Fruit fly (Drosophila melanogaster): Measurements from ENCODE around the gene Acbp1.

Gene Acbp1

dm6 chr2L:8164219-8164618 is 2.0 kb upstream of the Acbp1 start (continued):
- peak; percentile 61; the same call in 1 of the 2 replicates for TF ChIP-seq CG11696 (GFP tag; IDR thresholded peaks at IDR 0.05)
- TF ChIP-seq pb (GFP tag; optimal IDR thresholded peaks at IDR 0.05) = no peak
- TF ChIP-seq CG13123 (GFP tag; optimal IDR thresholded peaks at IDR 0.05) = peak; percentile 87
- TF ChIP-seq Dek (tag; optimal IDR thresholded peaks at IDR 0.05) = peak; percentile 48
- peak; percentile 92 for TF ChIP-seq CG17568 (GFP tag; optimal IDR thresholded peaks at IDR 0.05)
- peak; percentile 54 for TF ChIP-seq Fer2 (tag; optimal IDR thresholded peaks at IDR 0.05)
- no peak for TF ChIP-seq CG18011 (GFP tag; optimal IDR thresholded peaks at IDR 0.05)
- TF ChIP-seq her (GFP tag; optimal IDR thresholded peaks at IDR 0.05) = peak; percentile 29
- peak; percentile 56; the same call in 1 of the 2 replicates for TF ChIP-seq E2f1 (GFP tag; IDR thresholded peaks at IDR 0.05)
- TF ChIP-seq CG6765 (GFP tag; optimal IDR thresholded peaks at IDR 0.05) = no peak
- TF ChIP-seq NK7.1 (GFP tag; optimal IDR thresholded peaks at IDR 0.05) = peak; percentile 65
- TF ChIP-seq Ets65A (GFP tag) = peak; percentile 88
- TF ChIP-seq CG15479 (GFP tag; optimal IDR thresholded peaks at IDR 0.05) = no peak
- TF ChIP-seq CG32767 (GFP tag; IDR thresholded peaks at IDR 0.05) = peak; percentile 53; the same call in 1 of the 2 replicates
- TF ChIP-seq kni (GFP tag; optimal IDR thresholded peaks at IDR 0.05) = peak; percentile 76
- TF ChIP-seq odd (GFP tag; optimal IDR thresholded peaks at IDR 0.05) = peak; percentile 78
- TF ChIP-seq HLH4C (GFP tag; IDR thresholded peaks at IDR 0.05; ENCODE audit: partially characterized antibody) = no peak
- no peak for TF ChIP-seq CG4404 (GFP tag; IDR thresholded peaks at IDR 0.05)
- TF ChIP-seq bcd (GFP tag; optimal IDR thresholded peaks at IDR 0.05) = peak; percentile 75
- TF ChIP-seq nerfin-2 (GFP tag; IDR thresholded peaks at IDR 0.05; ENCODE audit: partially characterized antibody) = no peak
- TF ChIP-seq disco-r (GFP tag; optimal IDR thresholded peaks at IDR 0.05) = peak; percentile 56
- no peak for TF ChIP-seq Dp (GFP tag; optimal IDR thresholded peaks at IDR 0.05)
- no peak for TF ChIP-seq fu2 (GFP tag; optimal IDR thresholded peaks at IDR 0.05)
- TF ChIP-seq stc (GFP tag; IDR thresholded peaks at IDR 0.05) = peak; percentile 68; the same call in 1 of the 2 replicates
- no peak for TF ChIP-seq CG8478 (optimal IDR thresholded peaks at IDR 0.05)
- TF ChIP-seq CG7271 (tag; optimal IDR thresholded peaks at IDR 0.05) = peak; percentile 31
- TF ChIP-seq NC2β (GFP tag; optimal IDR thresholded peaks at IDR 0.05) = peak; percentile 73
- TF ChIP-seq Atf3 (GFP tag; optimal IDR thresholded peaks at IDR 0.05) = peak; percentile 69
- peak; percentile 51 for TF ChIP-seq chn (GFP tag; optimal IDR thresholded peaks at IDR 0.05)
- no peak for TF ChIP-seq aop (GFP tag; IDR thresholded peaks at IDR 0.05)
- no peak for TF ChIP-seq tll (GFP tag; optimal IDR thresholded peaks at IDR 0.05)
- peak; percentile 76 for TF ChIP-seq CG1602 (GFP tag; optimal IDR thresholded peaks at IDR 0.05)
- TF ChIP-seq CG6272 (GFP tag; IDR thresholded peaks at IDR 0.05) = no peak
- TF ChIP-seq gcm2 (GFP tag; optimal IDR thresholded peaks at IDR 0.05) = no peak
- peak; percentile 84 for TF ChIP-seq CG2712 (tag; optimal IDR thresholded peaks at IDR 0.05)
- peak; percentile 63 for TF ChIP-seq Nf-YB (GFP tag; optimal IDR thresholded peaks at IDR 0.05)
- TF ChIP-seq vfl (GFP tag; optimal IDR thresholded peaks at IDR 0.05) = peak; percentile 3
- no peak for TF ChIP-seq row (GFP tag; IDR thresholded peaks at IDR 0.05)
- no peak for TF ChIP-seq CG7963 (GFP tag; IDR thresholded peaks at IDR 0.05; ENCODE audit: partially characterized antibody)
- peak; percentile 64 for TF ChIP-seq CG14965 (GFP tag; optimal IDR thresholded peaks at IDR 0.05; ENCODE audit: borderline replicate concordance)
- peak; percentile 85 for TF ChIP-seq BtbVII (GFP tag; optimal IDR thresholded peaks at IDR 0.05)
- peak; percentile 67 for TF ChIP-seq CG13296 (GFP tag; optimal IDR thresholded peaks at IDR 0.05)
- peak; percentile 18; the same call in 1 of the 3 replicates for TF ChIP-seq tgo (GFP tag; IDR thresholded peaks at IDR 0.05)
- 0 out of 3 replicates have a peak, but pooled peaks have one; percentile 31 for TF ChIP-seq CG3726 (GFP tag; IDR thresholded peaks at IDR 0.05)
- TF ChIP-seq CG2199 (GFP tag; IDR thresholded peaks at IDR 0.05) = peak; percentile 50; the same call in 1 of the 3 replicates
- TF ChIP-seq otp (GFP tag; IDR thresholded peaks at IDR 0.05) = peak; percentile 86; the same call in 2 of the 3 replicates
- peak; percentile 32 for TF ChIP-seq NfI (GFP tag; optimal IDR thresholded peaks at IDR 0.05)
- peak; percentile 29 to 63 for TF ChIP-seq Pdp1 (GFP tag; optimal IDR thresholded peaks at IDR 0.05)
- TF ChIP-seq CG34422 (GFP tag; IDR thresholded peaks at IDR 0.05) = no peak; the same call in 2 of the 3 replicates
- TF ChIP-seq wdn (GFP tag; IDR thresholded peaks at IDR 0.05) = no peak
- TF ChIP-seq pfk (GFP tag; optimal IDR thresholded peaks at IDR 0.05) = peak; percentile 68

Data from whole organism, embryonic.